Worm (Caenorhabditis elegans) whole organism, midembryonic: Measurements from ENCODE around the gene K02H11.4.

Experiments used
- T22C8.4 ChIP-seq: fragments of 200-800 bp; sonication (Bioruptor generic); IDR thresholded peaks from 2 replicates; pipeline ENCODE4 v1.3.6; 2022; ENCODE audit warnings: missing genetic modification characterization, missing compliant biosample characterization
- cog-1 ChIP-seq: sonication (generic microtip); optimal IDR thresholded peaks from 2 replicates; lab custom pipeline; 2016; ENCODE audit warnings: missing genetic modification characterization, missing compliant biosample characterization
- flt-1 ChIP-seq: fragments of 200-800 bp; sonication (Bioruptor generic); IDR thresholded peaks from 2 replicates; pipeline ENCODE4 v1.3.6; 2022; ENCODE audit warnings: missing genetic modification characterization, missing compliant biosample characterization
- klf-2 ChIP-seq: fragments of 200-800 bp; sonication (Bioruptor generic); conservative IDR thresholded peaks from 2 replicates; pipeline ENCODE4 v1.3.6; 2022; ENCODE audit warnings: missing genetic modification reagents, missing genetic modification characterization, missing compliant biosample characterization
- med-1 ChIP-seq: sonication (generic microtip); optimal IDR thresholded peaks from 2 replicates; lab custom pipeline; 2017; ENCODE audit warnings: missing genetic modification characterization, mild to moderate bottlenecking, missing compliant biosample characterization, antibody characterized with exemption, missing genetic modification reagents; ENCODE audit not compliant: insufficient read depth
- ref-1 ChIP-seq: fragments of 200-800 bp; sonication (Bioruptor generic); conservative IDR thresholded peaks from 2 replicates; pipeline ENCODE4 v1.3.6; 2022; ENCODE audit warnings: missing genetic modification reagents, missing genetic modification characterization, missing compliant biosample characterization
- tab-1 ChIP-seq: fragments of 200-800 bp; sonication (Bioruptor generic); IDR thresholded peaks from 2 replicates; pipeline ENCODE4 v1.3.6; 2022; ENCODE audit warnings: missing genetic modification characterization, missing compliant biosample characterization
- ztf-23 ChIP-seq: fragments of 200-800 bp; sonication (Bioruptor generic); IDR thresholded peaks from 2 replicates; pipeline ENCODE4 v1.3.6; 2022; ENCODE audit warnings: missing genetic modification reagents, missing genetic modification characterization, missing compliant biosample characterization
- ztf-29 ChIP-seq: fragments of 200-800 bp; sonication (Bioruptor generic); IDR thresholded peaks from 2 replicates; pipeline ENCODE4 v1.3.6; 2022; ENCODE audit warnings: missing genetic modification reagents, missing genetic modification characterization, missing compliant biosample characterization

ce11 chrV:1575493-1576084 is 44.5 kb upstream of the K02H11.4 start:
- TF ChIP-seq med-1 (GFP tag; lab: Kevin White, UChicago) (no peak), ref-1 (no peak), flt-1 (peak; percentile 34; the same call in 1 of the 2 replicates), T22C8.4 (GFP tag; lab: Robert Waterston, UW) (no peak), ztf-29 (GFP tag; lab: Robert Waterston, UW) (no peak), tab-1 (GFP tag; lab: Robert Waterston, UW) (no peak), cog-1 (tag; lab: Kevin White, UChicago) (no peak), ztf-23 (GFP tag; lab: Robert Waterston, UW) (0 out of 2 replicates have a peak, but pooled peaks have one; percentile 18), klf-2 (GFP tag; lab: Robert Waterston, UW) (no peak)
